Fruit fly (Drosophila melanogaster): ENCODE data around the gene Nup153.

Nup153 gene

DNA sequence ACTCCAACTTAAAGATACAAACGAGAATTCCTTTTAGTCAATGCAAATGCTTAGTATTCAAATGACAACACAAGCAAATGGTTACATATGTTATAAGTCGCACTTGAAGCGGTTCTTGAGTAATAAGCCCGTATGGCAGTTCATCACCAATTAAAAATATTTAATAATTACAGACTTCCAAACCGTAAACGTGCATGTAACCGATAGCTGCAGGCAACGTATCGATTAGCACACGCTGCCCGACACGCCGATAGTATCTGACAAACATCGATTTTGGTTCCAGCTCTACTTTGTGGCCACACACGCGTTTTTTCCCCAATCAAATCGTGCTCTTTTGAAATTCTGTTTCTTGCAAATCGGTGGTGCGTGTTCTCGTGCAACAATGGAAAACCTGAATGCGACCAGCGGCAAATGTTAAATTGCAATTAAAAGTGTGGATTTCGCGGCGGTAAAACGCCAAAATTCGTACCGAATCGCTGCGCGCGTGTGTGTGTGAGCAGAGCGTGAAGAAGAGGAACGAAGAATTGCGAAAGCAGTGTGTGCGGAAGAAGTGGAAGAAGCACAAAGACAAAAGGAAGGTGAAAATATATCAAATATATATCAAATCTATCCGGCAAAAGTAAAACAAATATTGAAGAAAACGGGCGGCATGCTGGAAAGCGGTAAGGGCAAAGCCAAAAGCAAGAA is at the start of gene Nup153, which contains the start of gene CG9784:
Gene Nup153, plus strand, starts transcription at position 264 of the 687 bp plus-strand sequence.
Gene CG9784, minus strand, starts transcription at position 238 of the 687 bp plus-strand sequence.
- TF ChIP-seq fd96Ca (GFP tag; IDR thresholded peaks at IDR 0.05) (0 out of 3 replicates have a peak, but pooled peaks have one; percentile 12), CG17806 (tag; optimal IDR thresholded peaks at IDR 0.05) (no peak)

DNA sequence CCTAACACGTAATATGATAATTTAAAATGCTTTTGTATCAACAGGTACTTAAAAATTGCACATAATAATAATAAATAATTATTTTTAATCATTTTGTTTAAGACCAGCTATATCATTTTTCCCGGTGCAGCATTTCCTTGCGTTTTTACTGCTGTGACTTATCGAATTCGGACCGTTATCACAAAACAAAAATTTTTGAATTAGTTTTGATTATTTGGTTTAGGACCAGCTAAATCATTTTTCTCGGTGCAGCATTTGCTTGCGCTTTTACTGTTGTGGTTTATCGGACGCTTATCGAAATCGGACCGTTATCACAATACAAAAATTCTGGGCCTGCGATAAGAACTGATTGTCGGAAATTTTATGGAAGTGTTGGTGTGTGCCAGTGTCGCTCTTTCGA is 46.5 kb upstream of the Nup153 start:
- TF ChIP-seq rn (GFP tag; IDR thresholded peaks at IDR 0.05) (0 out of 2 replicates have a peak, but pooled peaks have one; percentile 60), Pif1A (GFP tag; optimal IDR thresholded peaks at IDR 0.05) (no peak), fd96Ca (GFP tag; IDR thresholded peaks at IDR 0.05) (no peak; the same call in 2 of the 3 replicates), CG4496 (GFP tag; IDR thresholded peaks at IDR 0.05) (peak; percentile 87), CG13204 (GFP tag; optimal IDR thresholded peaks at IDR 0.05) (no peak), CG8159 (tag; optimal IDR thresholded peaks at IDR 0.05) (peak; percentile 80), D1 (tag; optimal IDR thresholded peaks at IDR 0.05) (peak; percentile 75), CG14655 (GFP tag; optimal IDR thresholded peaks at IDR 0.05) (no peak), gl (tag; optimal IDR thresholded peaks at IDR 0.05) (peak; percentile 41), CG10348 (GFP tag; IDR thresholded peaks at IDR 0.05) (no peak), EcR (GFP tag; optimal IDR thresholded peaks at IDR 0.05) (no peak), Ets98B (GFP tag; IDR thresholded peaks at IDR 0.05) (no peak; the same call in none of the 2 replicates), CG34367 (tag; optimal IDR thresholded peaks at IDR 0.05) (peak; percentile 71), CG17806 (tag; optimal IDR thresholded peaks at IDR 0.05) (peak; percentile 75), CG32121 (GFP tag; IDR thresholded peaks at IDR 0.05) (peak; percentile 87), CG12605 (GFP tag; IDR thresholded peaks at IDR 0.05) (peak; percentile 73), CG9948 (tag; optimal IDR thresholded peaks at IDR 0.05) (peak; percentile 76), CG15710 (tag; optimal IDR thresholded peaks at IDR 0.05) (peak; percentile 73), CG8301 (tag; optimal IDR thresholded peaks at IDR 0.05) (peak; percentile 81), Snoo (tag; optimal IDR thresholded peaks at IDR 0.05) (peak; percentile 84), Pif1B (GFP tag; optimal IDR thresholded peaks at IDR 0.05) (peak; percentile 85)

DNA sequence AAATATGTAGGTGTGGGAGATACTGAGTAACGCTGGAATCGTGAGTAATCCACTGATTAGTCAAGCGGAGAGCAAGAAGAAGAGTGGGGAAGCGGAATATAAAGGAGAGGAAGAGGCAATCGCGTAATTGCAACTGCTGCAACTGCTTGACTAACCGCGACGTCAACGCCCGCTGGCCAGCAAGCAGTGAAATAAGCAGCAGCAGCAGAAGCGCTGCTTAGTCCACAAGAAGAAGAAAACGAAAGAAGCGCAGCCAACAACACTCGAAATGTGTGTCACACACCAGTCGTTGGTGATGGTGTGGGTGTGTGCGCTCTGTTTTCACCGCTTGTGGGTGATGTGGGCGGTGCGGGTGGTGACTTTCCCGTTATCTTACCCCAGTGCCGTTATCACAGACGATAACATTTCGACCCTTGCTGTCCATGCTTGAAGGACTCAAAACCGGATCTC is 46.0 kb upstream of the Nup153 start:
- peak; percentile 99 for TF ChIP-seq EcR (GFP tag; optimal IDR thresholded peaks at IDR 0.05)
- TF ChIP-seq Pif1B (GFP tag; optimal IDR thresholded peaks at IDR 0.05): no peak
- no peak for TF ChIP-seq fd96Ca (GFP tag; IDR thresholded peaks at IDR 0.05)
- no peak for TF ChIP-seq Snoo (tag; optimal IDR thresholded peaks at IDR 0.05)
- TF ChIP-seq CG34367 (tag; optimal IDR thresholded peaks at IDR 0.05): no peak
- TF ChIP-seq CG13204 (GFP tag; optimal IDR thresholded peaks at IDR 0.05): peak; percentile 17
- 0 out of 2 replicates have a peak, but pooled peaks have one; percentile 4 for TF ChIP-seq Ets98B (GFP tag; IDR thresholded peaks at IDR 0.05)
- TF ChIP-seq CG10348 (GFP tag; IDR thresholded peaks at IDR 0.05): 0 out of 2 replicates have a peak, but pooled peaks have one; percentile 20
- no peak for TF ChIP-seq CG17806 (tag; optimal IDR thresholded peaks at IDR 0.05)

DNA sequence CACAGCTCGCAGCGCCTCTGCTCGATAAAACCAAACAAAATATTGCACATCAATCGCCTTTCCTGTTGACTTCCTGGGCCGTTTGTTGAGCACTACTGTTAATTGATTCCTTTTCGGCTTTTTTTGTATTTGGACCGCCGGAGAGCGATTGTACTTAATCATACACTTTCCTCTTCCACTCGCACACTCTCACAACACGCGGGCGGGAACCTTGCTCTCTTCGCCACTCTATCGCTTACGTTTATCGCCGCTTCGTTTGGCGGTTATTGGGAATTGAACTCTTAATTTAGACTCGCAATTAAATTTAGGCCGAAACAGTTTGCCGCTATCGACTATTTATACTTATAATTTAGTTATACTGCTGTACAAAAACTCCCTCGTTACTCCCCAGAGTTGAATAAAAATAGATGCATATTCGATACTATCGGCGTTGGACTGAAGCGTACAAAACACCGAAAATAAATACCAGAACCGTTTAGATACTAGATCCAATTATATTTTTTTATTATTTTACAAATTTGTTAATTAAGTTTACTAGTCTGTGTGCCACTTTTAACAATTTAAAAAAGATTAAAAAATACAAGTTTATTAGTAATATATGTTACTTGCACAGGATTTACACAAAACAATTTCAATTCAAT is 45.4 kb upstream of the Nup153 start, which contains the start of gene Arp2:
Gene Arp2, minus strand, starts transcription at position 427 of the 641 bp plus-strand sequence.
- TF ChIP-seq CG32121 (GFP tag; IDR thresholded peaks at IDR 0.05) (no peak), CG15710 (tag; optimal IDR thresholded peaks at IDR 0.05) (no peak), EcR (GFP tag; optimal IDR thresholded peaks at IDR 0.05) (no peak), D1 (tag; optimal IDR thresholded peaks at IDR 0.05) (no peak), Pif1A (GFP tag; optimal IDR thresholded peaks at IDR 0.05) (no peak), rn (GFP tag; IDR thresholded peaks at IDR 0.05) (no peak), CG10348 (GFP tag; IDR thresholded peaks at IDR 0.05) (no peak), CG9948 (tag; optimal IDR thresholded peaks at IDR 0.05) (no peak), Snoo (tag; optimal IDR thresholded peaks at IDR 0.05) (no peak), CG34367 (tag; optimal IDR thresholded peaks at IDR 0.05) (no peak)

DNA sequence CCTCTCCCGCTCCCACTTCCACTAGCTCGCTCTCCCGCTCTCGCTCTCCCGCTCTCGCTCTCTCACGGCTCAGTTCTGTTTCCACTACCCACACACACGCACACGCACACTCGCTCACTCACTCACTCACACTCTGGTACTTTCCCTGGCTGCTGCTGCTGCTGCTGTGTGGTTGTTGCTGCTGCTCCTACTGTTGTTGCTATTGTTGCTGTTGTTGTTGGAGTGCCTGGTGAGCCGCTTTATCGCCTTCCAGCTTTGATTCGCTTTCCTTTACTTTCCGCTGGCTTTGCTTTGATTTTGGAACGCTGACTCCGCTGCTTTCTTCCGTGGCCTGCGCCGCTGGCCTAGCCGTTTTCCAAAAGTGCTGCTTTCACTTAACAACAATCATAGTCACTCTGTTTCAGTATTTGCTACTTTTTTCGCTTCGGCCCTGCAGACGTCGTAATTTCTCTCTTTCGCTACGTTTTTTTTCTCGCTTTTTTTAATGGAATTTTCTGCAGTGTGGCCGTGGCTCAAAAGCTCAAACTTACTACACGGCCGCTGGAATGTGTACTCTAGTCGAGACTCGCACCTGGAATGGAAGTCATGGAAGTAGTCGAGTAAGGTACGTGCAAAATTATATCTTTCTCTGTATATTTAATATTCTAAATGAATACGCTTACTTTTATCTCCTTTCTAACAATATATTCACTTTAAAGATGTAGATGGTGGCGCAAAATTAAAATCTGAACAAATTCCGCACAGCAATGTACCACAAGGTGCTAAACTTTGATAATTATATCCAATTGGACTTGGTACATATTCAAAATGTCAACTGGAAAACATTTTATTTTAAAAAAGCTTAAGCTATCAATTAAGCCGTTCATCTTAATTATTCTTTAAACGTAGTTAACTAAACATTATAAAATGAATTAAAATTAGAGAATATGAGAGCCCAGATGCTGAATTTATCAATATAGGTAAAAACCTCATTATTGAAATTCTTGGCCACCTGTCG is 39.2 kb upstream of the Nup153 start, which contains the start of gene Pp2B-14D:
Gene Pp2B-14D, minus strand, starts transcription at position 503 of the 997 bp plus-strand sequence.
- TF ChIP-seq rn (GFP tag; IDR thresholded peaks at IDR 0.05) (no peak), gl (tag; optimal IDR thresholded peaks at IDR 0.05) (no peak), Pif1B (GFP tag; optimal IDR thresholded peaks at IDR 0.05) (peak; percentile 9), CG32121 (GFP tag; IDR thresholded peaks at IDR 0.05) (no peak), Ets98B (GFP tag; IDR thresholded peaks at IDR 0.05) (no peak; the same call in 1 of the 2 replicates), CG10348 (GFP tag; IDR thresholded peaks at IDR 0.05) (no peak), CG34367 (tag; optimal IDR thresholded peaks at IDR 0.05) (no peak), EcR (GFP tag; optimal IDR thresholded peaks at IDR 0.05) (peak; percentile 10), CG14655 (GFP tag; optimal IDR thresholded peaks at IDR 0.05) (no peak), D1 (tag; optimal IDR thresholded peaks at IDR 0.05) (peak; percentile 12), CG4496 (GFP tag; IDR thresholded peaks at IDR 0.05) (peak; percentile 59; the same call in 1 of the 3 replicates), Snoo (tag; optimal IDR thresholded peaks at IDR 0.05) (no peak), CG15710 (tag; optimal IDR thresholded peaks at IDR 0.05) (peak; percentile 3), CG12605 (GFP tag; IDR thresholded peaks at IDR 0.05) (no peak; the same call in 1 of the 2 replicates), CG17806 (tag; optimal IDR thresholded peaks at IDR 0.05) (no peak), CG8301 (tag; optimal IDR thresholded peaks at IDR 0.05) (no peak), fd96Ca (GFP tag; IDR thresholded peaks at IDR 0.05) (no peak), CG8159 (tag; optimal IDR thresholded peaks at IDR 0.05) (no peak), Pif1A (GFP tag; optimal IDR thresholded peaks at IDR 0.05) (peak; percentile 16), CG9948 (tag; optimal IDR thresholded peaks at IDR 0.05) (no peak), CG13204 (GFP tag; optimal IDR thresholded peaks at IDR 0.05) (peak; percentile 61)

All from whole organism, pupa.